Fruit fly (Drosophila melanogaster) Kc167 (cell line): ENCODE measurements around the gene CG5096.

Experiments used
- Myc ChIP-seq: fragments of >200 bp; optimal IDR thresholded peaks from 2 replicates; lab custom pipeline; 2017; ENCODE audit warnings: missing external identifiers
- Sin3A ChIP-seq: fragments of >200 bp; optimal IDR thresholded peaks from 2 replicates; lab custom pipeline; 2018; ENCODE audit warnings: missing external identifiers
- h ChIP-seq: fragments of >200 bp; optimal IDR thresholded peaks from 3 replicates; lab custom pipeline; 2018; ENCODE audit warnings: missing external identifiers
- insv ChIP-seq: fragments of >200 bp; optimal IDR thresholded peaks from 3 replicates; lab custom pipeline; 2018; ENCODE audit warnings: missing external identifiers
- psq ChIP-seq: fragments of >200 bp; optimal IDR thresholded peaks from 2 replicates; lab custom pipeline; 2017; ENCODE audit warnings: missing external identifiers
- ttk ChIP-seq: sonication (Bioruptor generic); optimal IDR thresholded peaks from 2 replicates; lab custom pipeline; 2017; ENCODE audit warnings: missing external identifiers

The CG5096 gene

DNA sequence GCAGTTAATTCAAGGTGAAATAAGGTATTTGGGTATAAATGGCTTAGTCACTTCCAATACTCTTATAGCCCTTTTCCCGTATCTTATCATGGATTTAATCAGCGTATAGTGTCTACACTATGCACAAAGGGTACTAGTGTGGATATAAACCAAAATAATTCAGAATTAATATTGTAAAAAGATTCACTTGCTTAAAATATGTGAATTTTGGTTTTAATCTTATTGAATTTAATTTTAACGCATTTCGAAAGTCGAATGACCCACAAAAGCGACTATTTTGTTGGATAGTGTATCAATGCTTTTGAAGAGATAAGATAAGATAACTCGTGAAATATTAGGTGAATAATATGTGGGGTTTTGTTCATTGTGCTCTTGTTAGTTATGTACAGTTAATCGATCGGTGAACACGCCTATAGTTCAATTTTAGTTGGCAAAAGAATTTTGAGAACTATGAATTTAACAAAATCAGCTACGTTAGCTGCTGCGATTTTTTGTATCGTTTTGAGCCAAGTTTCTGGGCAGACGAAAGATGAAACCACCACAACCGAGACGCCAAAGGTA is at the start of gene CG5096:
CG5096 (plus strand) TSS at position 374 of the 561 bp plus-strand sequence.
- TF ChIP-seq psq (lab: Kevin White, UChicago) (no peak), Myc (lab: Kevin White, UChicago) (no peak), h (lab: Kevin White, UChicago) (no peak), Sin3A (lab: Kevin White, UChicago) (no peak), ttk (lab: Kevin White, UChicago) (no peak), insv (lab: Kevin White, UChicago) (no peak)

DNA sequence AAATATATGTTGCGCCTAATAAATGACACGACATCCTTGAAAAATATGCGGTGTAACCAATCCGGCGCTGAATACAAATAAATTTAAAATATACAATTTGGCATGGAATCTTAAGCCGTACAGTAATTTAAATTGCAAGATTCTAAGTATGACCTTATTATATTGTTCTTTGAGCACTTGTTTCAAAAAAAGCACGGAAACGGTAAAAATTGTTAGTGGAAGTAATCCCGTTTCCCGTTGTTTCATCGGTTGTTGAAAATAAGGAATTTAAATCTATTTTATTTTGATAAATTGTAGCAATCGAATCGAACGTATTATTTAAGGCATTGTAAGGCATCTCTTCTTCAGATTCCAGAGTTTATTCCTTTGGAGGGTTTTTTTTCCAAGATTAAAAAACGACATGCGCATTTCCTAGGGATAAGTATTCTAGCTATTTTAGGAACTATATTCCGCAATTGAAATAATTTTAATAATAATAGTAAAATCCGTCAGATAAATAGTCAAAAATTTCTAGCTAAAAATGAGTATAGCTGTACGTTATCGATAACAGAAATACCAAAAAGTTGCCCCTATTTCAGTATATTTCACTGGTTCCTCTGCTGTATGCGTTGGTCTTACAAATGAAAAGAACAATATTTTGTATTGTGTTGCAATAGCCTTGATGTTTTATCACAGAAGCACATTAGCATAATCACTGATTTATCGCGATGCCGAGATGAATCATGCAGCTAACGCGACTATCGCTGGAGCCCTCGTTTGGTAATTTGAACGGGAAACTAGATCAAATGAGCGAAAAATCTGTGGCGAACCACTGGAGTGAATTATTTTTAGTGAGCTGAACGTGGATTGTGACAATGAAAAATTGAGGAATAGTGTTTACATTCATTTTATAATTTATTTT is 48.7 kb upstream of the CG5096 start, which contains the start of gene GATAd:
GATAd (plus strand) TSS at position 644 of the 901 bp plus-strand sequence.
- TF ChIP-seq h (lab: Kevin White, UChicago) (no peak), Sin3A (lab: Kevin White, UChicago) (no peak), insv (lab: Kevin White, UChicago) (no peak), ttk (lab: Kevin White, UChicago) (no peak), psq (lab: Kevin White, UChicago) (no peak), Myc (lab: Kevin White, UChicago) (no peak)

- TF ChIP-seq ttk (lab: Kevin White, UChicago) (no peak), psq (lab: Kevin White, UChicago) (no peak), Myc (lab: Kevin White, UChicago) (no peak), h (lab: Kevin White, UChicago) (no peak), Sin3A (lab: Kevin White, UChicago) (no peak), insv (lab: Kevin White, UChicago) (no peak)
Measured at dm6 chr2L:10334213-10334612, 47.9 kb upstream of the CG5096 start.

- TF ChIP-seq h (lab: Kevin White, UChicago), result no peak
- no peak for TF ChIP-seq ttk (lab: Kevin White, UChicago)
- no peak for TF ChIP-seq insv (lab: Kevin White, UChicago)
- TF ChIP-seq psq (lab: Kevin White, UChicago), result no peak
- TF ChIP-seq Myc (lab: Kevin White, UChicago), result no peak
- TF ChIP-seq Sin3A (lab: Kevin White, UChicago), result no peak
Measured at dm6 chr2L:10334854-10335277, 47.2 kb upstream of the CG5096 start.

dm6 chr2L:10339212-10339721 is 42.8 kb upstream of the CG5096 start, which contains the start of gene SamDC:
SamDC (plus strand) TSS chr2L:10339457.
- no peak for TF ChIP-seq Sin3A (lab: Kevin White, UChicago)

- no peak for TF ChIP-seq Myc (lab: Kevin White, UChicago)
- TF ChIP-seq insv (lab: Kevin White, UChicago), result no peak
- no peak for TF ChIP-seq psq (lab: Kevin White, UChicago)
- TF ChIP-seq h (lab: Kevin White, UChicago), result no peak
- no peak for TF ChIP-seq Sin3A (lab: Kevin White, UChicago)
- TF ChIP-seq ttk (lab: Kevin White, UChicago), result no peak
Measured at dm6 chr2L:10339841-10340240, 42.2 kb upstream of the CG5096 start.

DNA sequence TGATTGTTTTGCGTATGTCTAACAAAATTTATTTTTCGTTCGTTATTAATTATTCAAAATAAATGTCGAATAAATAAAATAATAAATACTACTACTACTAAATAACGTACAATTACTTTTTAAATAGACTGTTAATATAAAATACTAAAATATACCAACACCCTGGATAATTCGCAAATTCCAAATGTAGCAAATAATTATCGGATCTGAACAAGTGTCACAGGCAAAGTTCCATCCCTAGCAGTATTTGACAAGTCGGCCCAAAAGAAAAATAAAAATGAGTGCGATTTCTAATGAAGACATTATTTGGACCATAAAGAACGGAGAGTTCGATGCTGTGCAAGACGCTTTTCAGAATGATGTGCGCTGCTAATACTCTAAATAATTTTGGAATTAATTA is 40.7 kb upstream of the CG5096 start, which contains the start of gene CG31715:
CG31715 (plus strand) TSS at position 212 of the 400 bp plus-strand sequence.
- TF ChIP-seq h (lab: Kevin White, UChicago) (no peak), ttk (lab: Kevin White, UChicago) (no peak), psq (lab: Kevin White, UChicago) (no peak), Myc (lab: Kevin White, UChicago) (no peak), Sin3A (lab: Kevin White, UChicago) (no peak), insv (lab: Kevin White, UChicago) (no peak)

DNA sequence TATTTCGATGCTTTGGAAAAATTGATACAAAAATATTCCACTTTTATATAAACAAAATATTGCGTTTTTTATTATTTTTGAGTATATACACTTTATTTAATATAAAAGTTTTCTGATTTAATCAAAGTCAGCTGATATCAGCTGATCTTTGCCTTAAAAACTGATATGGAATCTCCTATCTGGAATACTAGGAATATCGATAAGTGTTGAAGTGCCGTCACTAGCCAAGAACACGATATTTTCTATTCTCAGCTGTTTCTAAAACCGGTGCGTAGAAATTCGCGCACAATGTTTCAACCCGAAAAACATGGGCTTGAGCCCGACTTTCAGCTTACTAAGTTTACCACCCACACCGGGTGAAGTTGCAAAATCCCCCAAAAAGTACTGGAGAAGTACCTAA is 39.6 kb upstream of the CG5096 start, which contains the start of gene Sps2:
Sps2 (plus strand) TSS at position 124 of the 400 bp plus-strand sequence.
- TF ChIP-seq h (lab: Kevin White, UChicago), result no peak
- TF ChIP-seq Sin3A (lab: Kevin White, UChicago), result no peak
- no peak for TF ChIP-seq psq (lab: Kevin White, UChicago)
- no peak for TF ChIP-seq ttk (lab: Kevin White, UChicago)
- TF ChIP-seq Myc (lab: Kevin White, UChicago), result no peak
- TF ChIP-seq insv (lab: Kevin White, UChicago), result no peak

DNA sequence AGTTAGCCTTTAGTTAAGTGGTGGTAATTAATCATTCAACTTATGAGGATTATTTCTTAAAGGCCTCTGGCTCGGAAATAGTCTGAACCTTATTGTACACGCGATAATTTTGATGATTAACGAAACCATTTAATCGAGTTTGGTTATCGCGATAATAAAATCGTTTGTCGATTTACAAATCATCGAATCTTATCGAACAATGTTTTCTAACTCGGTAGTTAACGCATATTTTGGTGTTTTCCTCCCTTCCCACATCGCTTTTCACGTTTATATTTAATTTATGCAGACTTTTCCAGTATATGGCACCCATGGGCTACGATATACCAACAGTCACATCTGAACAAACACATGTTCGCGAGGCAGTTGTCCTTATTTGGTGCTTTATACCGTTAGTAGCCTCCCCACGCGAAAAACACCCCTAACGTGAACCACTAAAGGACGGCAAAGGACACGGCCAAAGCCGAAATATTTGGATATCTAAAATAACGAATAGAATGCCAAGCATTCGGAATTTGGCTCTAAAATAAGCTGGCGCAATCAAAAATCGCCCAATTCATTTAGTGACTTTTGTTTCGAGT is 37.9 kb upstream of the CG5096 start, which contains the start of gene Frmd5:
Frmd5 (plus strand) TSS at position 414 of the 578 bp plus-strand sequence.
- TF ChIP-seq psq (lab: Kevin White, UChicago) (no peak), ttk (lab: Kevin White, UChicago) (no peak)

- no peak for TF ChIP-seq insv (lab: Kevin White, UChicago)
- TF ChIP-seq psq (lab: Kevin White, UChicago), result no peak
- TF ChIP-seq ttk (lab: Kevin White, UChicago), result no peak
- no peak for TF ChIP-seq Sin3A (lab: Kevin White, UChicago)
- TF ChIP-seq h (lab: Kevin White, UChicago), result no peak
- no peak for TF ChIP-seq Myc (lab: Kevin White, UChicago)
Measured at dm6 chr2L:10351130-10351529, 30.9 kb upstream of the CG5096 start.

DNA sequence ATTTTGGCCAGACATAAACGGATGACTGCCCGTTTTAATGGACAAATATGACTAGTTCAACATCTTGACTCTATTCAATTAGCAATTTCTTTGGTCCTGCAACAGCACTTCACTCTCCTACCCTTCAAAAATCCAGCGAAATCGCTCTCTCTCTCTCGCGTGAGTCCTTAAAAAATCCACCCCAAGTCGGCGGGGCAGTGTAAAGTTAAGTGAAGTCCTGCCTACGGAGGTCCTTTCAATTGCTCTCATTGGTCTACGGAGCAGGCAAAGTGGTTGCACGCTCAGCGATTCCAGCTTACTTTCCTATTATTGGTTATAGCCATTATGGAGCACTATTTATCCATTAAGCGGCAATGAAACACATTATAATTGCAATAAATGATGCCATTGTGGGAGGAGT is 28.2 kb upstream of the CG5096 start, which contains the start of gene CG34367:
CG34367 (minus strand) TSS at position 35 of the 400 bp plus-strand sequence.
- TF ChIP-seq Sin3A (lab: Kevin White, UChicago), result no peak
- no peak for TF ChIP-seq psq (lab: Kevin White, UChicago)
- TF ChIP-seq insv (lab: Kevin White, UChicago), result no peak
- no peak for TF ChIP-seq Myc (lab: Kevin White, UChicago)
- TF ChIP-seq h (lab: Kevin White, UChicago), result no peak
- no peak for TF ChIP-seq ttk (lab: Kevin White, UChicago)
